Fruit fly (Drosophila melanogaster) whole organism, embryonic: ENCODE measurements around the gene CG7766.

ENCODE experiments used
- Atf-2 ChIP-seq: fragments of 200-800 bp; sonication (Bioruptor generic); optimal IDR thresholded peaks from 2 replicates; lab custom pipeline; 2016; ENCODE audit warnings: missing biosample characterization, missing genetic modification characterization
- B-H2 ChIP-seq: fragments of 200-800 bp; sonication (Bioruptor generic); optimal IDR thresholded peaks from 2 replicates; lab custom pipeline; 2018; ENCODE audit warnings: missing biosample characterization, mild to moderate bottlenecking, missing genetic modification characterization
- BEAF-32 ChIP-seq: fragments of 200-800 bp; sonication (Bioruptor generic); optimal IDR thresholded peaks from 3 replicates; lab custom pipeline; 2017; ENCODE audit warnings: missing biosample characterization, missing genetic modification characterization, mild to moderate bottlenecking, moderate library complexity, missing genetic modification reagents
- CG10209 ChIP-seq: fragments of 200-800 bp; sonication (Bioruptor generic); optimal IDR thresholded peaks from 3 replicates; lab custom pipeline; 2017; ENCODE audit warnings: missing biosample characterization, mild to moderate bottlenecking, missing genetic modification characterization, missing genetic modification reagents
- CG14667 ChIP-seq: fragments of 200-800 bp; sonication (Bioruptor generic); IDR thresholded peaks from 2 replicates; pipeline ENCODE4 v1.3.6; 2022; ENCODE audit warnings: missing biosample characterization, missing genetic modification characterization
- CG14710 ChIP-seq: fragments of 200-800 bp; sonication (Bioruptor generic); optimal IDR thresholded peaks from 3 replicates; lab custom pipeline; 2019; ENCODE audit warnings: missing biosample characterization, mild to moderate bottlenecking, missing genetic modification characterization, moderate library complexity
- CG17612 ChIP-seq: fragments of 200-800 bp; sonication (Bioruptor generic); IDR thresholded peaks from 2 replicates; pipeline ENCODE4 v1.3.6; 2022; ENCODE audit warnings: missing biosample characterization, missing genetic modification characterization
- CG1792 ChIP-seq: fragments of 200-800 bp; sonication (Bioruptor generic); optimal IDR thresholded peaks from 2 replicates; lab custom pipeline; 2016; ENCODE audit warnings: missing biosample characterization, missing genetic modification characterization
- CG1832 ChIP-seq: fragments of 200-800 bp; sonication (Bioruptor generic); optimal IDR thresholded peaks from 2 replicates; lab custom pipeline; 2017; ENCODE audit warnings: missing biosample characterization, mild to moderate bottlenecking, missing genetic modification characterization, inconsistent platforms
- CG30403 ChIP-seq: fragments of 200-800 bp; sonication (Bioruptor generic); optimal IDR thresholded peaks from 3 replicates; lab custom pipeline; 2016; ENCODE audit warnings: missing biosample characterization, missing genetic modification characterization
- CG33213 ChIP-seq: fragments of 200-800 bp; sonication (Bioruptor generic); optimal IDR thresholded peaks from 3 replicates; lab custom pipeline; 2016; ENCODE audit warnings: missing biosample characterization, missing genetic modification characterization
- CG4617 ChIP-seq: fragments of 200-800 bp; sonication (Bioruptor generic); optimal IDR thresholded peaks from 3 replicates; lab custom pipeline; 2016; ENCODE audit warnings: missing biosample characterization, missing genetic modification characterization, borderline replicate concordance
- CG6683 ChIP-seq: fragments of 200-800 bp; sonication (Bioruptor generic); optimal IDR thresholded peaks from 2 replicates; lab custom pipeline; 2017; ENCODE audit warnings: missing biosample characterization, mild to moderate bottlenecking, missing genetic modification characterization, missing genetic modification reagents
- CG7357 ChIP-seq: fragments of 200-800 bp; sonication (Bioruptor generic); IDR thresholded peaks from 3 replicates; pipeline ENCODE4 v1.3.6; 2022; ENCODE audit warnings: missing biosample characterization, missing genetic modification characterization
- CG8290 ChIP-seq, 3 experiments: fragments of 200-800 bp; sonication (Bioruptor generic); optimal IDR thresholded peaks; 2 replicates each; lab custom pipeline; 2016 to 2019; ENCODE audit warnings: missing biosample characterization in 3 of 3, missing genetic modification characterization in 3 of 3, mild to moderate bottlenecking in 2 of 3, moderate library complexity in 1 of 3
- Camta ChIP-seq: fragments of 200-800 bp; sonication (Bioruptor generic); optimal IDR thresholded peaks from 2 replicates; lab custom pipeline; 2016; ENCODE audit warnings: missing biosample characterization, missing genetic modification characterization
- Dek ChIP-seq: fragments of 200-800 bp; sonication (Bioruptor generic); optimal IDR thresholded peaks from 3 replicates; lab custom pipeline; 2019; ENCODE audit warnings: missing biosample characterization, mild to moderate bottlenecking, missing genetic modification characterization, moderate library complexity
- Dfd ChIP-seq, 2 experiments: fragments of >200 bp; optimal IDR thresholded peaks; 2 replicates each; lab custom pipeline; 2017; ENCODE audit warnings: missing biosample characterization in 2 of 2, missing genetic modification characterization in 2 of 2
- Gsc ChIP-seq: fragments of 200-800 bp; sonication (Bioruptor generic); IDR thresholded peaks from 2 replicates; pipeline ENCODE4 v1.3.6; 2022; ENCODE audit warnings: missing biosample characterization, missing genetic modification characterization
- Lhr ChIP-seq: fragments of 200-800 bp; sonication (Bioruptor generic); optimal IDR thresholded peaks from 3 replicates; lab custom pipeline; 2017; ENCODE audit warnings: mild to moderate bottlenecking, missing biosample characterization, missing genetic modification reagents, missing genetic modification characterization
- MESR4 ChIP-seq: fragments of 200-800 bp; sonication (Bioruptor generic); optimal IDR thresholded peaks from 2 replicates; lab custom pipeline; 2018; ENCODE audit warnings: missing biosample characterization, mild to moderate bottlenecking, missing genetic modification characterization, moderate library complexity
- MTF-1 ChIP-seq: fragments of 200-800 bp; sonication (Bioruptor generic); optimal IDR thresholded peaks from 2 replicates; lab custom pipeline; 2018; ENCODE audit warnings: missing biosample characterization, mild to moderate bottlenecking, missing genetic modification characterization, borderline replicate concordance
- Mad ChIP-seq: fragments of 200-800 bp; sonication (Bioruptor generic); optimal IDR thresholded peaks from 2 replicates; lab custom pipeline; 2016; ENCODE audit warnings: missing biosample characterization, missing genetic modification characterization
- Oaz ChIP-seq: fragments of 200-800 bp; sonication (Bioruptor generic); IDR thresholded peaks from 2 replicates; pipeline ENCODE4 v1.3.6; 2022; ENCODE audit warnings: missing biosample characterization, missing genetic modification characterization
- Ptx1 ChIP-seq: fragments of 200-800 bp; sonication (Bioruptor generic); IDR thresholded peaks from 2 replicates; pipeline ENCODE4 v1.3.6; 2022; ENCODE audit warnings: missing biosample characterization, missing genetic modification characterization
- al ChIP-seq: fragments of 200-800 bp; sonication (Bioruptor generic); IDR thresholded peaks from 2 replicates; pipeline ENCODE4 v1.3.6; 2022; ENCODE audit warnings: missing biosample characterization, missing genetic modification characterization
- ap ChIP-seq: fragments of 200-800 bp; sonication (Bioruptor generic); IDR thresholded peaks from 2 replicates; pipeline ENCODE4 v1.3.6; 2022; ENCODE audit warnings: missing biosample characterization, missing genetic modification characterization
- ase ChIP-seq: fragments of 200-800 bp; sonication (Bioruptor generic); IDR thresholded peaks from 3 replicates; pipeline ENCODE4 v1.3.6; 2022; ENCODE audit warnings: missing biosample characterization, missing genetic modification characterization
- bab2 ChIP-seq: fragments of 200-800 bp; sonication (Bioruptor generic); optimal IDR thresholded peaks from 2 replicates; lab custom pipeline; 2016; ENCODE audit warnings: missing biosample characterization, missing genetic modification characterization
- bbx ChIP-seq: fragments of 200-800 bp; sonication (Bioruptor generic); IDR thresholded peaks from 2 replicates; pipeline ENCODE4 v1.3.6; 2022; ENCODE audit warnings: missing biosample characterization, missing genetic modification characterization; ENCODE audit not compliant: partially characterized antibody
- cg ChIP-seq: fragments of 200-800 bp; sonication (Bioruptor generic); optimal IDR thresholded peaks from 3 replicates; lab custom pipeline; 2019; ENCODE audit warnings: missing biosample characterization, mild to moderate bottlenecking, missing genetic modification characterization, moderate library complexity
- chinmo ChIP-seq: fragments of 200-800 bp; sonication (Bioruptor generic); IDR thresholded peaks from 4 replicates; pipeline ENCODE4 v1.3.6; 2022; ENCODE audit warnings: missing biosample characterization, missing genetic modification characterization; ENCODE audit not compliant: partially characterized antibody
- da ChIP-seq: fragments of 200-800 bp; sonication (Bioruptor generic); optimal IDR thresholded peaks from 2 replicates; lab custom pipeline; 2016; ENCODE audit warnings: missing biosample characterization, missing genetic modification characterization
- dimm ChIP-seq: fragments of 200-800 bp; sonication (Bioruptor generic); IDR thresholded peaks from 2 replicates; pipeline ENCODE4 v1.3.6; 2022; ENCODE audit warnings: missing biosample characterization, missing genetic modification characterization
- dmrt99B ChIP-seq: fragments of 200-800 bp; sonication (Bioruptor generic); optimal IDR thresholded peaks from 2 replicates; lab custom pipeline; 2018; ENCODE audit warnings: missing biosample characterization, mild to moderate bottlenecking, missing genetic modification characterization, moderate library complexity
- ewg ChIP-seq: fragments of 200-800 bp; sonication (Bioruptor generic); optimal IDR thresholded peaks from 3 replicates; lab custom pipeline; 2017; ENCODE audit warnings: mild to moderate bottlenecking, missing biosample characterization, missing genetic modification reagents, missing genetic modification characterization
- fd96Cb ChIP-seq: fragments of 200-800 bp; sonication (Bioruptor generic); optimal IDR thresholded peaks from 2 replicates; lab custom pipeline; 2018; ENCODE audit warnings: missing biosample characterization, mild to moderate bottlenecking, missing genetic modification characterization, moderate library complexity
- fu2 ChIP-seq: fragments of 200-800 bp; sonication (Bioruptor generic); optimal IDR thresholded peaks from 2 replicates; lab custom pipeline; 2016; ENCODE audit warnings: missing biosample characterization, missing genetic modification characterization
- ham ChIP-seq: fragments of 200-800 bp; sonication (Bioruptor generic); IDR thresholded peaks from 2 replicates; pipeline ENCODE4 v1.3.6; 2022; ENCODE audit warnings: missing biosample characterization, missing genetic modification characterization
- hb ChIP-seq: fragments of 200-800 bp; sonication (Bioruptor generic); IDR thresholded peaks from 3 replicates; pipeline ENCODE4 v1.3.6; 2022; ENCODE audit warnings: missing biosample characterization, missing genetic modification characterization; ENCODE audit not compliant: partially characterized antibody
- hkb ChIP-seq, 2 experiments: fragments of 200-800 bp in 1 of 2; fragments of >200 bp in 1 of 2; sonication (Bioruptor generic) in 1 of 2; IDR thresholded peaks in 1 of 2; optimal IDR thresholded peaks in 1 of 2; 2 replicates each; pipeline versions ENCODE4 v1.3.6 to Lab custom; 2017 to 2022; ENCODE audit warnings: missing biosample characterization in 1 of 2, missing genetic modification characterization in 1 of 2
- lilli ChIP-seq: fragments of 200-800 bp; sonication (Bioruptor generic); optimal IDR thresholded peaks from 3 replicates; lab custom pipeline; 2016; ENCODE audit warnings: missing biosample characterization, missing genetic modification characterization
- odd ChIP-seq: fragments of 200-800 bp; sonication (Bioruptor generic); optimal IDR thresholded peaks from 2 replicates; lab custom pipeline; 2017; ENCODE audit warnings: missing biosample characterization, mild to moderate bottlenecking, missing genetic modification characterization
- phol ChIP-seq: fragments of 200-800 bp; sonication (Bioruptor generic); optimal IDR thresholded peaks from 3 replicates; lab custom pipeline; 2018; ENCODE audit warnings: missing biosample characterization, mild to moderate bottlenecking, missing genetic modification characterization, moderate library complexity
- repo ChIP-seq: fragments of 200-800 bp; sonication (Bioruptor generic); optimal IDR thresholded peaks from 2 replicates; lab custom pipeline; 2016; ENCODE audit warnings: missing biosample characterization, missing genetic modification characterization
- sd ChIP-seq: fragments of 200-800 bp; sonication (Bioruptor generic); optimal IDR thresholded peaks from 3 replicates; lab custom pipeline; 2018; ENCODE audit warnings: missing biosample characterization, mild to moderate bottlenecking, missing genetic modification characterization, moderate library complexity
- tgo ChIP-seq: fragments of 200-800 bp; sonication (Bioruptor generic); IDR thresholded peaks from 3 replicates; pipeline ENCODE4 v1.3.6; 2022; ENCODE audit warnings: missing biosample characterization, missing genetic modification characterization
- yki ChIP-seq: fragments of >200 bp; optimal IDR thresholded peaks from 3 replicates; lab custom pipeline; 2018
- zen ChIP-seq: fragments of 200-800 bp; sonication (Bioruptor generic); optimal IDR thresholded peaks from 3 replicates; lab custom pipeline; 2018; ENCODE audit warnings: missing biosample characterization, mild to moderate bottlenecking, missing genetic modification characterization, moderate library complexity

Gene CG7766

DNA sequence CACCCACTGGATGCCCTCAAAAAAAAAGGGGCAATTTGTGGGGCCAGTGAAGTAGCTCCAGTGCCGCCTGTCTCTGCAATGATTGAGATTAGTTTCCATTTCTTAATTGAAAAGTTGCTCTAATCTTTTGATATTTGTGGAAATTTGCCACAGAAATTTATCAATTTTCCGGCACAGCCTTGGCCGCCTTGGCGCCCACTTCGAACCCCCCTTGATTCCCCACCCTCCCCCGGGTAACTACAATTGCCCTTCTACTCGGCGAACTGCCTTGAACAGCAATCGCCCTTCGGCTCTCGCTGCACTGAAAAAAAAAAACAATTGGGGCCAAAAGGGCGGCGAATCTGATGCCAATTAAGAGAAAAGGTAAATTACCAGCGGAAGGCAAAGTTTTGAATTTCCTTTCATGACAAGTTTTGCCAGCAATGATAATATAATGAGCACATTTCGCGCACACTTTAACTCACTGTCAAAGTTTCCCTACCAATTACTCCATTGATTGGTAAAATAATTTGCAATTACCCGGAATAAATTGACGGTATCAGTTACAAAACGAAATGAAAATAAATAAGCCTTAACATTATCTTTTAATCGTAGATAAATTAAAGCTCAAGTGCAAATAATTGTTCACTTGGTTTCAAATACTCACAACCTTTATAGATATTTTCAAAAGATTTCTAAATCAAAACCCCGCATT, 16.3 kb upstream of the CG7766 start (continued):
- TF ChIP-seq ham (GFP tag; lab: Robert Waterston, UW) (no peak), CG6683 (GFP tag; lab: Kevin White, UChicago) (no peak), CG8290 (GFP tag; optimal IDR thresholded peaks at IDR 0.05; lab: Kevin White, UChicago) (no peak), CG8290 (tag; optimal IDR thresholded peaks at IDR 0.05; lab: Kevin White, UChicago) (no peak), tgo (no peak), CG1832 (GFP tag; lab: Kevin White, UChicago) (no peak), MTF-1 (GFP tag; lab: Kevin White, UChicago) (no peak), B-H2 (GFP tag; lab: Kevin White, UChicago) (no peak), chinmo (no peak), da (GFP tag; lab: Kevin White, UChicago) (no peak), yki (lab: Kevin White, UChicago) (no peak), CG30403 (peak; percentile 38), fd96Cb (tag; lab: Kevin White, UChicago) (peak; percentile 32), CG33213 (GFP tag; lab: Kevin White, UChicago) (no peak), Atf-2 (GFP tag; lab: Kevin White, UChicago) (no peak), ewg (no peak), Ptx1 (GFP tag; lab: Robert Waterston, UW) (0 out of 2 replicates have a peak, but pooled peaks have one; percentile 6), MESR4 (GFP tag; lab: Kevin White, UChicago) (no peak), fu2 (GFP tag; lab: Kevin White, UChicago) (no peak), Dfd (GFP tag; optimal IDR thresholded peaks at IDR 0.05; lab: Kevin White, UChicago) (no peak), zen (no peak), Gsc (GFP tag; lab: Robert Waterston, UW) (no peak), ap (GFP tag; lab: Robert Waterston, UW) (no peak), Lhr (no peak), Mad (GFP tag; lab: Kevin White, UChicago) (no peak), Dek (tag; lab: Kevin White, UChicago) (no peak), lilli (GFP tag; lab: Kevin White, UChicago) (peak; percentile 1), CG17612 (GFP tag; lab: Robert Waterston, UW) (no peak), CG1792 (GFP tag; lab: Kevin White, UChicago) (no peak), al (GFP tag; lab: Robert Waterston, UW) (no peak), ase (GFP tag; lab: Robert Waterston, UW) (no peak), CG7357 (GFP tag; lab: Robert Waterston, UW) (no peak), phol (tag; lab: Kevin White, UChicago) (peak; percentile 46), CG14667 (GFP tag; lab: Robert Waterston, UW) (no peak), bbx (GFP tag; lab: Robert Waterston, UW) (no peak), CG10209 (peak; percentile 34), bab2 (GFP tag; lab: Kevin White, UChicago) (no peak), dimm (GFP tag; lab: Robert Waterston, UW) (no peak), hkb (optimal IDR thresholded peaks at IDR 0.05; lab: Kevin White, UChicago) (no peak), hkb (GFP tag; IDR thresholded peaks at IDR 0.05; lab: Robert Waterston, UW) (no peak), hb (GFP tag; lab: Robert Waterston, UW) (no peak), odd (no peak), sd (tag; lab: Kevin White, UChicago) (no peak), Oaz (GFP tag; lab: Robert Waterston, UW) (no peak), Camta (GFP tag; lab: Kevin White, UChicago) (no peak), dmrt99B (tag; lab: Kevin White, UChicago) (peak; percentile 60), BEAF-32 (GFP tag; lab: Kevin White, UChicago) (no peak), CG14710 (tag; lab: Kevin White, UChicago) (peak; percentile 22), CG4617 (GFP tag; lab: Kevin White, UChicago) (no peak), cg (no peak), repo (GFP tag; lab: Kevin White, UChicago) (no peak)
